Worm (Caenorhabditis elegans): ENCODE measurements around the gene C32D5.11.

DNA sequence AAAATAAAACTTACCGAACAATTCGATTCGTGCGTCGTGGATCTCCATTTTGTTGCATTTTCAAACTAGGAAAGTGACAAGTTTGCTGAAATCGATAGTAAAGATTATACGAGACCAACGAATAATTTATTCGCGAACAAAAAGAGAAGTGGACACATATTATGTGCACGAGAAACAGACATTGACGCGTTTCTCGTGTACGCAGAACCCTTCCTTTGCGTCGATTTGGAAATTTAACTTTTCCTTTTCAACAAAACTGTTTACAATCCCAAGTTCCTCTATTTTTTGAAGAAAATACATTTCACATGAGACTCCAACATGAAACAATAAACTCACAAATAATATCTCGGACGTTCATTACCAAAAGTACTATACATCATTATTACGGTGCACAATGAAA is 5.6 kb upstream of the C32D5.11 start, which contains the start of gene K10B2.4:
- TF ChIP-seq hnd-1 (tag; optimal IDR thresholded peaks at IDR 0.05) (no peak), scrt-1 (GFP tag; IDR thresholded peaks at IDR 0.05) (no peak), hmbx-1 (tag; optimal IDR thresholded peaks at IDR 0.05) (no peak), flt-1 (GFP tag; IDR thresholded peaks at IDR 0.05) (no peak), aly-1 (tag; optimal IDR thresholded peaks at IDR 0.05) (no peak), F13C5.2 (tag; optimal IDR thresholded peaks at IDR 0.05) (peak; percentile 1), pes-1 (GFP tag; IDR thresholded peaks at IDR 0.05) (no peak), ets-7 (tag; optimal IDR thresholded peaks at IDR 0.05) (no peak), tbx-37 (GFP tag; conservative IDR thresholded peaks at IDR 0.05) (no peak), ama-1 (optimal IDR thresholded peaks at IDR 0.05) (no peak), sea-1 (GFP tag; conservative IDR thresholded peaks at IDR 0.05) (no peak), ceh-13 (GFP tag; optimal IDR thresholded peaks at IDR 0.05) (no peak)
